Worm (Caenorhabditis elegans) whole organism, mixed stage, embryonic: ENCODE data around the gene srz-32.

Experiments used
- M03D4.4 ChIP-seq: sonication (generic microtip); optimal IDR thresholded peaks from 2 replicates; lab custom pipeline; 2017; ENCODE audit warnings: mild to moderate bottlenecking, missing genetic modification characterization, missing compliant biosample characterization
- elt-3 ChIP-seq: fragments of 150-350 bp; optimal IDR thresholded peaks from 2 replicates; lab custom pipeline; 2014; ENCODE audit warnings: missing biosample characterization, missing genetic modification characterization
- hlh-1 ChIP-seq: fragments of 150-350 bp; optimal IDR thresholded peaks from 2 replicates; lab custom pipeline; 2014; ENCODE audit warnings: missing biosample characterization, missing genetic modification reagents, missing genetic modification characterization
- mls-2 ChIP-seq: sonication (generic microtip); optimal IDR thresholded peaks from 2 replicates; lab custom pipeline; 2016; ENCODE audit warnings: mild to moderate bottlenecking, missing genetic modification characterization, moderate library complexity, missing compliant biosample characterization
- pha-4 ChIP-seq: fragments of 150-350 bp; optimal IDR thresholded peaks from 2 replicates; lab custom pipeline; 2018; ENCODE audit warnings: missing biosample characterization, missing genetic modification reagents, missing genetic modification characterization
- unc-62 ChIP-seq: fragments of 150-350 bp; optimal IDR thresholded peaks from 2 replicates; lab custom pipeline; 2014; ENCODE audit warnings: missing biosample characterization, missing genetic modification reagents, missing genetic modification characterization

DNA sequence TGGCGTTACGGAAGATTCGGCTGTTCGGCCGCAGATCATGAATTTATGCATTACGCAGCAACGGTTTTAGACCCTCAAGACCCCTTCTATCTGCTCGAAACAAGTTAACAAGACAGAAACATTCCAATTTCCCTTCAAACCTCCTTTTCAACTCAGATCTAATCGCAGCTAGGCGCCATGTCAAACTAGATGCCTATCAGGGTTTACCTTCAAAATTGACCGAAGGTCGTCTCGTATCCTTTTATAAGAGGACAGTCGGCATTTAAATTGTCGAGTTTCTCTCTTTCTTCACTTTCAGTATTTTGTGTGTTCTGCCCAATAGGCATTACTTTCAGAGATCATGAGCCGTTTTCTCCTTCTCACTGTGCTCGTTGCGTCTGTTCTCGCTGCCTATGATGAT, 1.9 kb downstream of the srz-32 start, which contains the start of gene grd-13:
- TF ChIP-seq M03D4.4 (tag; lab: Kevin White, UChicago) (no peak), pha-4 (tag; lab: Kevin White, UChicago) (no peak), mls-2 (no peak), hlh-1 (no peak), unc-62 (no peak), elt-3 (tag; lab: Kevin White, UChicago) (no peak)
